Fruit fly (Drosophila melanogaster) S2 (cell line): ENCODE measurements around the gene Tgi.

ENCODE experiments used
- CG8478 ChIP-seq: fragments of >200 bp; optimal IDR thresholded peaks from 2 replicates; lab custom pipeline; 2018
- CTCF ChIP-seq, 2 experiments: fragments of >200 bp; optimal IDR thresholded peaks; 2 replicates each; lab custom pipeline; 2018

dm6 chr3L:13499932-13500719, 13.5 kb downstream of the Tgi start:
- TF ChIP-seq CG8478 (lab: Kevin White, UChicago), result no peak
- TF ChIP-seq CTCF (optimal IDR thresholded peaks at IDR 0.05; lab: Kevin White, UChicago), result no peak
